Worm (Caenorhabditis elegans): ENCODE measurements around the gene elt-7.

DNA sequence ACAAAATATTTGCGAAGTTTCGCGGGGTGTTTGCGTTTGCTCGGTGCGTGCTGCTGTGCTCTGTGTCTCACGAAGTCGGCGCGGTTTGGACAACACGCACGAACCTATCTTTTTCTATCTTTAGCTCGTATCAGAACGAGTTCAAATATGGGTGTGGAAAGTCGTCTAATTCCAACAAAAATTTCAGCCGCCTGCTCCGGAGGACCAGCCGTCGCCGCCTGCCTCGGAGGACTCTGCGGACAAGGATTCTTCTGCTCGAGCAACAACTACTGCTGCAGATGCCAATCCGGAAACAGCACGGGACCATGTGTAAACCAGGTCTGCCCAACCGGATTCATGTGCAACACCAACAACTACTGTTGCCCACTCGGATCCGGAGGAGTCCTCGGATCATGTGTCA, 31.5 kb downstream of the elt-7 start:
- TF ChIP-seq flt-1 (GFP tag; IDR thresholded peaks at IDR 0.05) (no peak), scrt-1 (GFP tag; IDR thresholded peaks at IDR 0.05) (no peak)
